Worm (Caenorhabditis elegans) whole organism, L1 larva: ENCODE data around the gene mrpl-12.

Experiments used
- C04F5.9 ChIP-seq: sonication (generic microtip); optimal IDR thresholded peaks from 2 replicates; lab custom pipeline; 2016; ENCODE audit warnings: missing genetic modification characterization, missing compliant biosample characterization
- Y116A8C.19 ChIP-seq: sonication (generic microtip); optimal IDR thresholded peaks from 2 replicates; lab custom pipeline; 2016; ENCODE audit warnings: missing compliant biosample characterization, missing genetic modification characterization, borderline replicate concordance
- aha-1 ChIP-seq: fragments of 150-350 bp; optimal IDR thresholded peaks from 2 replicates; lab custom pipeline; 2014; ENCODE audit warnings: missing biosample characterization, missing genetic modification characterization
- aly-2 ChIP-seq: fragments of 150-350 bp; optimal IDR thresholded peaks from 2 replicates; lab custom pipeline; 2014; ENCODE audit warnings: missing biosample characterization, missing genetic modification characterization
- blmp-1 ChIP-seq: fragments of 150-350 bp; optimal IDR thresholded peaks from 2 replicates; lab custom pipeline; 2014; ENCODE audit warnings: missing biosample characterization, missing genetic modification characterization
- ceh-63 ChIP-seq: fragments of 200-800 bp; sonication (Bioruptor generic); optimal IDR thresholded peaks from 2 replicates; lab custom pipeline; 2018; ENCODE audit warnings: mild to moderate bottlenecking, missing genetic modification characterization, missing compliant biosample characterization
- ceh-8 ChIP-seq: fragments of 200-800 bp; sonication (Bioruptor generic); optimal IDR thresholded peaks from 2 replicates; lab custom pipeline; 2018; ENCODE audit warnings: mild to moderate bottlenecking, missing genetic modification characterization, moderate library complexity, missing compliant biosample characterization
- dpl-1 ChIP-seq, 3 experiments: fragments of 150-350 bp in 2 of 3; sonication (generic microtip) in 1 of 3; optimal IDR thresholded peaks; 2 replicates each; lab custom pipeline; 2014 to 2017; ENCODE audit warnings: missing biosample characterization in 3 of 3, missing genetic modification characterization in 3 of 3, missing genetic modification reagents in 3 of 3
- dsc-1 ChIP-seq: sonication (generic microtip); optimal IDR thresholded peaks from 2 replicates; lab custom pipeline; 2016; ENCODE audit warnings: mild to moderate bottlenecking, missing genetic modification characterization, missing compliant biosample characterization
- efl-1 ChIP-seq, 4 experiments: fragments of 150-350 bp; optimal IDR thresholded peaks in 3 of 4; peaks in 1 of 4; 1 replicate in 1 of 4; 2 replicates in 3 of 4; lab custom pipeline; 2014; ENCODE audit warnings: missing biosample characterization in 2 of 4, missing genetic modification characterization in 2 of 4, missing genetic modification reagents in 2 of 4
- efl-3 ChIP-seq: fragments of 200-800 bp; sonication (Bioruptor generic); optimal IDR thresholded peaks from 2 replicates; lab custom pipeline; 2018; ENCODE audit warnings: mild to moderate bottlenecking, missing genetic modification characterization, missing compliant biosample characterization
- egl-27 ChIP-seq, 2 experiments: fragments of 150-350 bp in 1 of 2; sonication (generic microtip); optimal IDR thresholded peaks; 3 replicates each; lab custom pipeline; 2017 to 2018; ENCODE audit warnings: missing biosample characterization in 2 of 2, missing genetic modification characterization in 2 of 2, missing genetic modification reagents in 2 of 2
- elt-3 ChIP-seq, 6 experiments: fragments of 150-350 bp in 1 of 6; sonication (generic microtip); optimal IDR thresholded peaks; 2 replicates each; lab custom pipeline; 2017 to 2018; ENCODE audit warnings: missing biosample characterization in 6 of 6, missing genetic modification characterization in 6 of 6, inconsistent platforms in 1 of 6
- ets-5 ChIP-seq: fragments of 200-800 bp; sonication (Bioruptor generic); IDR thresholded peaks from 2 replicates; pipeline ENCODE4 v1.3.6; 2022; ENCODE audit warnings: missing genetic modification characterization, missing compliant biosample characterization
- fos-1 ChIP-seq: fragments of 150-350 bp; optimal IDR thresholded peaks from 2 replicates; lab custom pipeline; 2014; ENCODE audit warnings: missing biosample characterization, missing genetic modification characterization
- grh-1 ChIP-seq: fragments of 200-800 bp; sonication (Bioruptor generic); IDR thresholded peaks from 2 replicates; pipeline ENCODE4 v1.3.6; 2022; ENCODE audit warnings: missing genetic modification reagents, missing genetic modification characterization, missing compliant biosample characterization
- hlh-17 ChIP-seq: fragments of 200-800 bp; sonication (Bioruptor generic); optimal IDR thresholded peaks from 2 replicates; lab custom pipeline; 2018; ENCODE audit warnings: missing genetic modification characterization, mild to moderate bottlenecking, missing compliant biosample characterization, moderate library complexity, borderline replicate concordance
- hlh-4 ChIP-seq: sonication (generic microtip); optimal IDR thresholded peaks from 2 replicates; lab custom pipeline; 2016; ENCODE audit warnings: mild to moderate bottlenecking, missing genetic modification characterization, missing compliant biosample characterization
- irx-1 ChIP-seq: sonication (generic microtip); optimal IDR thresholded peaks from 2 replicates; lab custom pipeline; 2016; ENCODE audit warnings: missing genetic modification characterization, missing compliant biosample characterization
- isw-1 ChIP-seq: fragments of 200-800 bp; sonication (Bioruptor generic); IDR thresholded peaks from 2 replicates; pipeline ENCODE4 v1.3.6; 2022; ENCODE audit warnings: missing genetic modification characterization, missing compliant biosample characterization
- lin-13 ChIP-seq: fragments of 150-350 bp; optimal IDR thresholded peaks from 2 replicates; lab custom pipeline; 2014; ENCODE audit warnings: missing biosample characterization, missing genetic modification reagents, missing genetic modification characterization
- lin-14 ChIP-seq: fragments of 200-800 bp; sonication (Bioruptor generic); optimal IDR thresholded peaks from 2 replicates; lab custom pipeline; 2018; ENCODE audit warnings: mild to moderate bottlenecking, missing genetic modification characterization, moderate library complexity, missing compliant biosample characterization
- lin-39 ChIP-seq: fragments of 150-350 bp; optimal IDR thresholded peaks from 2 replicates; lab custom pipeline; 2014; ENCODE audit warnings: missing biosample characterization, missing genetic modification reagents, missing genetic modification characterization
- lir-3 ChIP-seq: sonication (generic microtip); optimal IDR thresholded peaks from 2 replicates; lab custom pipeline; 2016; ENCODE audit warnings: mild to moderate bottlenecking, missing genetic modification characterization, moderate library complexity, missing compliant biosample characterization; ENCODE audit not compliant: poor library complexity
- lsy-2 ChIP-seq, 2 experiments: fragments of 150-350 bp; optimal IDR thresholded peaks; 2 replicates each; lab custom pipeline; 2014; ENCODE audit warnings: missing biosample characterization in 2 of 2, missing genetic modification characterization in 2 of 2
- mab-9 ChIP-seq: fragments of 200-800 bp; sonication (Bioruptor generic); IDR thresholded peaks from 2 replicates; pipeline ENCODE4 v1.3.6; 2022; ENCODE audit warnings: missing genetic modification reagents, missing genetic modification characterization, missing compliant biosample characterization
- nhr-20 ChIP-seq: sonication (generic microtip); optimal IDR thresholded peaks from 2 replicates; lab custom pipeline; 2016; ENCODE audit warnings: mild to moderate bottlenecking, missing genetic modification characterization, missing compliant biosample characterization
- nhr-71 ChIP-seq: sonication (generic microtip); optimal IDR thresholded peaks from 2 replicates; lab custom pipeline; 2016; ENCODE audit warnings: mild to moderate bottlenecking, missing genetic modification characterization, moderate library complexity, missing compliant biosample characterization
- nhr-76 ChIP-seq: sonication (generic microtip); optimal IDR thresholded peaks from 2 replicates; lab custom pipeline; 2017; ENCODE audit warnings: missing biosample characterization, missing genetic modification characterization
- nhr-84 ChIP-seq: sonication (generic microtip); optimal IDR thresholded peaks from 2 replicates; lab custom pipeline; 2017; ENCODE audit warnings: missing biosample characterization, missing genetic modification characterization
- nhr-85 ChIP-seq: sonication (generic microtip); peaks from one replicate; lab custom pipeline; 2016; ENCODE audit warnings: missing genetic modification characterization, inconsistent platforms, missing compliant biosample characterization
- pag-3 ChIP-seq: sonication (generic microtip); optimal IDR thresholded peaks from 2 replicates; lab custom pipeline; 2017; ENCODE audit warnings: missing genetic modification characterization, mild to moderate bottlenecking, missing compliant biosample characterization, antibody characterized with exemption, borderline replicate concordance; ENCODE audit not compliant: insufficient read depth
- snu-23 ChIP-seq: sonication (generic microtip); optimal IDR thresholded peaks from 2 replicates; lab custom pipeline; 2016; ENCODE audit warnings: missing genetic modification characterization, missing compliant biosample characterization
- sox-4 ChIP-seq: sonication (generic microtip); optimal IDR thresholded peaks from 2 replicates; lab custom pipeline; 2016; ENCODE audit warnings: missing genetic modification characterization, missing compliant biosample characterization
- tbx-2 ChIP-seq: sonication (generic microtip); optimal IDR thresholded peaks from 2 replicates; lab custom pipeline; 2016; ENCODE audit warnings: missing genetic modification characterization, missing compliant biosample characterization
- tlp-1 ChIP-seq: fragments of 150-350 bp; optimal IDR thresholded peaks from 2 replicates; lab custom pipeline; 2014; ENCODE audit warnings: missing biosample characterization, missing genetic modification characterization
- unc-130 ChIP-seq: fragments of 150-350 bp; optimal IDR thresholded peaks from 2 replicates; lab custom pipeline; 2017; ENCODE audit warnings: missing biosample characterization, missing genetic modification characterization, inconsistent platforms
- unc-62 ChIP-seq: fragments of 150-350 bp; optimal IDR thresholded peaks from 2 replicates; lab custom pipeline; 2014; ENCODE audit warnings: missing biosample characterization, missing genetic modification reagents, missing genetic modification characterization
- unc-86 ChIP-seq: sonication (generic microtip); optimal IDR thresholded peaks from 2 replicates; lab custom pipeline; 2016; ENCODE audit warnings: missing genetic modification characterization, missing compliant biosample characterization
- xbp-1 ChIP-seq: sonication (generic microtip); optimal IDR thresholded peaks from 2 replicates; lab custom pipeline; 2016; ENCODE audit warnings: missing genetic modification characterization, missing compliant biosample characterization
- zag-1 ChIP-seq: fragments of 150-350 bp; optimal IDR thresholded peaks from 2 replicates; lab custom pipeline; 2014; ENCODE audit warnings: missing biosample characterization, missing genetic modification characterization
- ztf-11 ChIP-seq, 2 experiments: sonication (generic microtip); optimal IDR thresholded peaks; 2 replicates each; lab custom pipeline; 2016 to 2017; ENCODE audit warnings: missing genetic modification characterization in 2 of 2, missing biosample characterization in 1 of 2, missing compliant biosample characterization in 1 of 2

Gene mrpl-12

DNA sequence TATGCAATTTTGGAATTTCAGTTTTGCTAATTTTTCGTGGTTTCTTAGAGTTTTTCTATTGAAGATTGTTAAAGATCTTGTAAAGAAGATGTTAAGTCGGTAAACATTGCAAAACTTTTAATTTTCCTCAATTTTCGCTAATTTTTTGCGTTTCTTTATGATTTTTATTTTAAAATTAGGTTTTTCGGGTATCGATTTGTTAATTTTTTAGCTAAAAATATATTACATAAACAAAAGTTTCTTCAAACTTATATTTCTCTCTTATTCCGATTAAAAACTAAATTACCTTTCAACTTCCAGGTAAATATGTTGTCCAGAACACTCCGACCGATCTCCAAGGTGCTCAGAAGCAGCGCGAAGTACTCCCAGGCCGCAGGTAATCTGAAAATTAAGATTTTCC is at the start of gene mrpl-12:
mrpl-12 (plus strand) TSS at position 301 of the 400 bp plus-strand sequence.
- TF ChIP-seq blmp-1 (no peak), dsc-1 (no peak), nhr-85 (no peak), tbx-2 (tag; lab: Kevin White, UChicago) (no peak), nhr-76 (tag; lab: Kevin White, UChicago) (no peak), lin-14 (GFP tag; lab: Kevin White, UChicago) (no peak), Y116A8C.19 (no peak), xbp-1 (no peak), lin-39 (tag; lab: Kevin White, UChicago) (no peak), nhr-71 (tag; lab: Kevin White, UChicago) (no peak), unc-86 (tag; lab: Kevin White, UChicago) (no peak), snu-23 (GFP tag; lab: Kevin White, UChicago) (no peak), ets-5 (no peak), isw-1 (no peak), unc-130 (tag; lab: Kevin White, UChicago) (no peak), lir-3 (tag; lab: Kevin White, UChicago) (no peak), grh-1 (no peak)

DNA sequence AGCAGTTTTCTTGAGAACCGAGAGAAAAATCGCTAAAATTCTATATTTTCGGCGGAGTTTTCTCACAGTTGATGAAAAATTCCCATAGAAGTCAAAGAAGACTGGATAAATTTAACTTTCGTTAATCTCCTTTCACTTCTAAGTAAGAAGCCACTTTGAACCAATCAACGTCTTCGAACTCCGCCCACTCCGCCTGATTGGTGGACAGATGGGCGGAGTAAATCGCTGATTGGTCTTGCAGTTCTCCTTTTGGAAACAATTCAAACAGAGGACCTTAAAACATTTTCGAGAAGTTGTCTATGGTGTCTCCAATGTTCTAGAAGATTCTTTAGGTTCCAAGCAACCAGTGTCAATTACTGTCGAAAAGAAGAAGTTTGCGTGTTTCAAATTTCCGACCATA is 49.2 kb upstream of the mrpl-12 start:
- TF ChIP-seq irx-1 (tag; lab: Kevin White, UChicago) (no peak), aha-1 (tag; lab: Kevin White, UChicago) (no peak), C04F5.9 (tag; lab: Kevin White, UChicago) (no peak), lsy-2 (tag; optimal IDR thresholded peaks at IDR 0.05; lab: Kevin White, UChicago) (no peak), ceh-8 (GFP tag; lab: Kevin White, UChicago) (no peak), efl-3 (GFP tag; lab: Kevin White, UChicago) (no peak), zag-1 (tag; lab: Kevin White, UChicago) (no peak), nhr-84 (no peak), tlp-1 (tag; lab: Kevin White, UChicago) (no peak), dsc-1 (no peak)

DNA sequence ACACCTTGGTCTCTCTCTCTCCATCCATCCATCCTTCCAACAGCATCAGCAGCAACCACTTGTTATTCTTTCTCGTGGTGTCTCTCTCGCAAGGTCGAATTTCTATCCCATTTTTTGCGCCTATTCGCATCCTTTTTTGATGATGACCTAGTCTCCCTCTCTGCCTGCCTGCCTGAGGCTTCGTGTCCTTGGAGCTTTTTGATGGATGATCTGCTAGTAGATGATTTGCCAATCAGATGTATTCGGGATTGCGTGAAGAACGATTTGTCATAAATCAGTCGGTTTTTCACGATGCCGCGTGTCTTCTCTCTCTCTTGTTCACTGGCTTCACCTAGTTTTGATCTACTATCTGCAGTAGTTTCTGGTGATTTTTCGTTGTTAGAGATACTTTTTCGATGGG is 46.3 kb upstream of the mrpl-12 start:
- TF ChIP-seq ceh-63 (GFP tag; lab: Kevin White, UChicago) (no peak), nhr-85 (peak; percentile 79), tbx-2 (tag; lab: Kevin White, UChicago) (no peak), elt-3 (tag; optimal IDR thresholded peaks at IDR 0.05; lab: Kevin White, UChicago) (peak in 1 of 6 experiments; percentile 6), blmp-1 (peak; percentile 58), lin-14 (GFP tag; lab: Kevin White, UChicago) (peak; percentile 38)

DNA sequence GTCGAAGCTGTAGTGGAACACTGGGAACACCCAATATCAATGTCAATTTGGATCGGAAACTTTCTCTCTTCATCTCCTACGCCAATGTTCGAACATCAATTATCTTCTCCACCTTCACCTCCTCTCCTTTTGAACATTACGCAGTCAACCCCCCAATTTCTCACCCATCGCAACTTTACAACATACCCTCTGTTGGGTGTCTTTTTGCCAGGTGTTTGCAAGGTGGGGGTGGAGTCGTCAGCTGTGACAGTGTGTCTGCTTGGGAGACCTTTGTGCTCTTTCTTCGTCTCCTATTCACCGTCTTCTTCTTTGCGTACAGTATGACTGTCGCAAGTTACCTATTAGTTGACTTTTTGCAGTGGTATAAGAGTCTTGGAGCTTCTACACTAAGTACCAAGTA is 40.9 kb upstream of the mrpl-12 start:
- TF ChIP-seq aly-2 (tag; lab: Kevin White, UChicago) = no peak
- TF ChIP-seq grh-1 = no peak
- TF ChIP-seq mab-9 (GFP tag; lab: Robert Waterston, UW) = no peak
- TF ChIP-seq ztf-11 (tag; optimal IDR thresholded peaks at IDR 0.05; lab: Kevin White, UChicago) = no peak
- TF ChIP-seq hlh-4 (tag; lab: Kevin White, UChicago) = no peak
- no peak for TF ChIP-seq nhr-20 (tag; lab: Kevin White, UChicago)
- TF ChIP-seq nhr-85 = peak; percentile 55

DNA sequence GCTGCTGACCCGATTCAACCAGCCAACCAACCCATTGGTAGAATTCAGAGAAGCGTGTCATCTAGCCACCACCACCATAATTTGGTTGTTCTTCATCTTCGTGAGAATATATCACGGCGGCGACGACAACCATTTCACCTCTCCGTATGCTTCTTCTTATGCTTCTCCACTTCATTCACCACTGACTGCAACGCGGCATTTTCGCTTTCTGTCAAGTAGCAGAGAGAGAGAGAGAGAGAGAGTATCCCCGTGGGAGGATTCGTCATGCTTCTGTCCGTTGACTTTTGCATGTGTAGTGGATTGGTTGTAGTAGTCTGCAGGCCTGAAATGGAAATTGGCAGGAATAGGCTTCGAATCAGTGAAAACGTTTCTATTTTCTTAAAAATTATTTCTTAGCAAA is 35.7 kb upstream of the mrpl-12 start:
- TF ChIP-seq dpl-1 (GFP tag; optimal IDR thresholded peaks at IDR 0.05; lab: Kevin White, UChicago) (no peak), egl-27 (tag; optimal IDR thresholded peaks at IDR 0.05; lab: Kevin White, UChicago) (no peak), blmp-1 (peak; percentile 83), grh-1 (no peak), lin-13 (GFP tag; lab: Kevin White, UChicago) (no peak), tlp-1 (tag; lab: Kevin White, UChicago) (no peak), hlh-17 (GFP tag; lab: Kevin White, UChicago) (no peak), efl-1 (optimal IDR thresholded peaks at IDR 0.05; lab: Kevin White, UChicago) (no peak), efl-1 (GFP tag; optimal IDR thresholded peaks at IDR 0.05 in 1 of 2; lab: Kevin White, UChicago) (peak in 1 of 2 experiments; percentile 60), pag-3 (tag; lab: Kevin White, UChicago) (no peak), isw-1 (no peak), unc-62 (GFP tag; lab: Kevin White, UChicago) (no peak), fos-1 (tag; lab: Kevin White, UChicago) (no peak), sox-4 (tag; lab: Kevin White, UChicago) (no peak)
